Fruit fly (Drosophila melanogaster): ENCODE results near the gene Fie.

DNA sequence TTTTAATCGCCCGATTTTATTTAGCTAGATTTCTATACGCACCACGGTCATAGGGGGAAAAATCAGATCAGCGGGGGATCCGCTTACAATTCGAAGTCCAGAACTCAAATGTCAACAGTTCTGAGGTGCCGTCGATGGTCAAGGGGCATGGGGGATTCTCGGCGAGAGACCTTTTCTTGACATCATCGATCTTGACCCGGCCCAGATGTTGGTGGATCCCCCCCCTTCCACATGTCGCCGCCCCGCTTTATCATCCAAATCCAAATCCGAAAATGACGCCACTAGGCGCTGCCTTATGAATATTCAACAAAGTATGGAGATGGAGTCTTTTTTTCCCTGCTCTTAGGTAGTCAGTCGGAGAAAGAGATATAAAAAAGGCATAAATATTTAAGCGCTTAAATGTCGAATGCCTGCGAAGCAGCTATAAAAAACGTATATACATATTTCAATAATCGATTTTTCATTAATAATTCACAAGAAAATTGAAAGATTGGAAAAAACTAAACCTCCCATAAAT lies 44.5 kb upstream of the Fie start:
- TF ChIP-seq h (GFP tag; optimal IDR thresholded peaks at IDR 0.05) = no peak
- no peak for TF ChIP-seq br (GFP tag; optimal IDR thresholded peaks at IDR 0.05)
- no peak for TF ChIP-seq HLH106 (tag; optimal IDR thresholded peaks at IDR 0.05)
- TF ChIP-seq woc (GFP tag; optimal IDR thresholded peaks at IDR 0.05) = no peak
- TF ChIP-seq Hr78 (GFP tag; optimal IDR thresholded peaks at IDR 0.05) = no peak
